Fruit fly (Drosophila melanogaster): ENCODE results near the gene tra.

DNA sequence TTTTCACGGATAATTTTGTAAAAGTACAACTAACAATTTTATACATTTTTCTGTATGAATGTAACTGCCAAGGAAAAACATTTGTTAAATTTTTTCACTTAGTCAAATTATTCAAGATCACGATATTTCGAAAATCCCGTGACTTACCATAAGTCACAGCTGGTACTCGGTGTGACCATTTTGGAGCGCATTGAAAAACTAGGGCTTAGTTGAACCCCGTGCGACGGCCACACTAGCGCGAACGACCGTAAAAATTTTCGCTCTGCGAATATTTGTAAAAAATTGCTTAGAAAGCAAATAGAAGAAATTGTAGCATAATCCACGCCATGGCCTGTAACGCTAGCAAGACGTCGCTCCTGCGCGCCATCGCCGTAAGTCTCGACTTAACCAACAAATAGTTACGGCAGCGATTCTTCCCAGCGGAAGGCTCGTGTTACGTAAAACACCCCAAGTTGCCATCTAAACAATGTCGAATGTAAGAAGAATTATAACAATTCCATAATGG, 6.7 kb downstream of the tra start, which contains the start of gene UQCR-C2:
- TF ChIP-seq psq (optimal IDR thresholded peaks at IDR 0.05) = no peak
- TF ChIP-seq Dll (optimal IDR thresholded peaks at IDR 0.05) = no peak
